Worm (Caenorhabditis elegans) whole organism, L4 larva: ENCODE results near the gene clec-5.

Experiments used
- F26F4.8 ChIP-seq: fragments of 200-800 bp; sonication (Bioruptor generic); conservative IDR thresholded peaks from 2 replicates; pipeline ENCODE4 v1.3.6; 2022; ENCODE audit warnings: missing genetic modification characterization, missing compliant biosample characterization
- F37D6.2 ChIP-seq: sonication (generic microtip); optimal IDR thresholded peaks from 2 replicates; lab custom pipeline; 2016; ENCODE audit warnings: mild to moderate bottlenecking, missing genetic modification characterization, missing compliant biosample characterization
- F44E2.7 ChIP-seq: fragments of 200-800 bp; sonication (Bioruptor generic); IDR thresholded peaks from 2 replicates; pipeline ENCODE4 v2.1.2; 2022; ENCODE audit warnings: missing genetic modification characterization, missing compliant biosample characterization
- T26A8.4 ChIP-seq: fragments of 200-800 bp; sonication (Bioruptor generic); IDR thresholded peaks from 2 replicates; pipeline ENCODE4 v1.3.6; 2022; ENCODE audit warnings: missing genetic modification characterization, missing compliant biosample characterization
- Y48G9A.11 ChIP-seq: fragments of 200-800 bp; sonication (Bioruptor generic); IDR thresholded peaks from 2 replicates; pipeline ENCODE4 v1.3.6; 2022; ENCODE audit warnings: missing genetic modification reagents, missing genetic modification characterization, missing compliant biosample characterization
- Y5F2A.4 ChIP-seq: fragments of 200-800 bp; sonication (Bioruptor generic); optimal IDR thresholded peaks from 2 replicates; lab custom pipeline; 2018; ENCODE audit warnings: mild to moderate bottlenecking, missing genetic modification characterization, missing compliant biosample characterization
- ZK337.2 ChIP-seq: fragments of 200-800 bp; sonication (Bioruptor generic); IDR thresholded peaks from 2 replicates; pipeline ENCODE4 v1.3.6; 2022; ENCODE audit warnings: missing genetic modification reagents, missing genetic modification characterization, missing compliant biosample characterization
- aha-1 ChIP-seq: fragments of 150-350 bp; peaks from one replicate; lab custom pipeline; 2014; ENCODE audit warnings: missing biosample characterization, missing genetic modification characterization
- aly-2 ChIP-seq: sonication (generic microtip); optimal IDR thresholded peaks from 2 replicates; lab custom pipeline; 2018; ENCODE audit warnings: missing biosample characterization, missing genetic modification characterization
- ceh-28 ChIP-seq: fragments of 150-350 bp; optimal IDR thresholded peaks from 2 replicates; lab custom pipeline; 2014; ENCODE audit warnings: missing biosample characterization, missing genetic modification reagents, missing genetic modification characterization
- ces-1 ChIP-seq: fragments of 150-350 bp; sonication (generic microtip); optimal IDR thresholded peaks from 4 replicates; lab custom pipeline; 2014; ENCODE audit warnings: missing biosample characterization, missing genetic modification reagents, missing genetic modification characterization
- daf-19 ChIP-seq: fragments of 200-800 bp; sonication (Bioruptor generic); conservative IDR thresholded peaks from 2 replicates; pipeline ENCODE4 v1.3.6; 2022; ENCODE audit warnings: missing genetic modification characterization, missing compliant biosample characterization
- dmd-8 ChIP-seq: fragments of 200-800 bp; sonication (Bioruptor generic); IDR thresholded peaks from 2 replicates; pipeline ENCODE4 v1.3.6; 2022; ENCODE audit warnings: missing genetic modification characterization, missing compliant biosample characterization
- dmd-9 ChIP-seq: fragments of 200-800 bp; sonication (Bioruptor generic); IDR thresholded peaks from 2 replicates; pipeline ENCODE4 v1.3.6; 2022; ENCODE audit warnings: missing genetic modification reagents, missing genetic modification characterization, missing compliant biosample characterization
- dpl-1 ChIP-seq: fragments of 150-350 bp; optimal IDR thresholded peaks from 2 replicates; lab custom pipeline; 2014; ENCODE audit warnings: missing biosample characterization, missing genetic modification reagents, missing genetic modification characterization
- duxl-1 ChIP-seq: sonication (generic microtip); optimal IDR thresholded peaks from 2 replicates; lab custom pipeline; 2016; ENCODE audit warnings: mild to moderate bottlenecking, missing genetic modification characterization, moderate library complexity, missing compliant biosample characterization; ENCODE audit not compliant: poor library complexity
- fkh-10 ChIP-seq: fragments of 150-350 bp; optimal IDR thresholded peaks from 2 replicates; lab custom pipeline; 2014; ENCODE audit warnings: missing biosample characterization, missing genetic modification reagents, missing genetic modification characterization
- fos-1 ChIP-seq: fragments of 150-350 bp; optimal IDR thresholded peaks from 2 replicates; lab custom pipeline; 2014; ENCODE audit warnings: missing biosample characterization, missing genetic modification characterization
- gei-8 ChIP-seq: fragments of 200-800 bp; sonication (Bioruptor generic); optimal IDR thresholded peaks from 2 replicates; lab custom pipeline; 2018; ENCODE audit warnings: mild to moderate bottlenecking, missing genetic modification characterization, missing compliant biosample characterization
- hif-1 ChIP-seq, 2 experiments: sonication (generic microtip); optimal IDR thresholded peaks; 2 replicates each; lab custom pipeline; 2016 to 2017; ENCODE audit warnings: missing compliant biosample characterization in 2 of 2, missing genetic modification characterization in 2 of 2, missing genetic modification reagents in 2 of 2, missing genotype in 2 of 2, mild to moderate bottlenecking in 1 of 2
- hlh-11 ChIP-seq: fragments of 200-800 bp; sonication (Bioruptor generic); optimal IDR thresholded peaks from 2 replicates; lab custom pipeline; 2018; ENCODE audit warnings: mild to moderate bottlenecking, missing genetic modification characterization, missing compliant biosample characterization
- hmg-1.1 ChIP-seq: fragments of 200-800 bp; sonication (Bioruptor generic); IDR thresholded peaks from 2 replicates; pipeline ENCODE4 v1.3.6; 2022; ENCODE audit warnings: missing genetic modification reagents, missing genetic modification characterization, missing compliant biosample characterization
- lim-7 ChIP-seq: fragments of 200-800 bp; sonication (Bioruptor generic); IDR thresholded peaks from 2 replicates; pipeline ENCODE4 v1.3.6; 2022; ENCODE audit warnings: missing genetic modification characterization, missing compliant biosample characterization
- lin-29 ChIP-seq: fragments of 200-800 bp; sonication (Bioruptor generic); IDR thresholded peaks from 2 replicates; pipeline ENCODE4 v1.3.6; 2022; ENCODE audit warnings: missing genetic modification reagents, missing genetic modification characterization, missing compliant biosample characterization
- lin-38 ChIP-seq: fragments of 200-800 bp; sonication (Bioruptor generic); IDR thresholded peaks from 2 replicates; pipeline ENCODE4 v1.3.6; 2022; ENCODE audit warnings: missing genetic modification reagents, missing genetic modification characterization, missing compliant biosample characterization
- lir-3 ChIP-seq: sonication (generic microtip); optimal IDR thresholded peaks from 2 replicates; lab custom pipeline; 2016; ENCODE audit warnings: mild to moderate bottlenecking, missing genetic modification characterization, missing compliant biosample characterization
- lsy-2 ChIP-seq, 2 experiments: fragments of 150-350 bp in 1 of 2; sonication (generic microtip) in 1 of 2; optimal IDR thresholded peaks; 2 replicates each; lab custom pipeline; 2014 to 2017; ENCODE audit warnings: missing biosample characterization in 2 of 2, missing genetic modification characterization in 2 of 2
- mdl-1 ChIP-seq, 2 experiments: fragments of 150-350 bp in 1 of 2; sonication (generic microtip) in 1 of 2; optimal IDR thresholded peaks; 2 replicates each; lab custom pipeline; 2014 to 2017; ENCODE audit warnings: missing biosample characterization in 2 of 2, missing genetic modification characterization in 2 of 2
- mep-1 ChIP-seq: fragments of 150-350 bp; sonication (generic microtip); optimal IDR thresholded peaks from 3 replicates; lab custom pipeline; 2014; ENCODE audit warnings: missing biosample characterization, missing genetic modification characterization
- mes-2 ChIP-seq: sonication (generic microtip); optimal IDR thresholded peaks from 2 replicates; lab custom pipeline; 2016; ENCODE audit warnings: missing genotype, mild to moderate bottlenecking, missing genetic modification characterization, missing compliant biosample characterization; ENCODE audit not compliant: poor library complexity, severe bottlenecking
- nhr-10 ChIP-seq: fragments of 150-350 bp; optimal IDR thresholded peaks from 2 replicates; lab custom pipeline; 2014; ENCODE audit warnings: missing biosample characterization, missing genetic modification characterization
- nhr-111 ChIP-seq: fragments of 200-800 bp; sonication (Bioruptor generic); optimal IDR thresholded peaks from 2 replicates; lab custom pipeline; 2018; ENCODE audit warnings: mild to moderate bottlenecking, missing genetic modification characterization, missing compliant biosample characterization
- pqm-1 ChIP-seq: sonication (generic microtip); optimal IDR thresholded peaks from 2 replicates; lab custom pipeline; 2017; ENCODE audit warnings: missing biosample characterization, missing genetic modification characterization
- set-16 ChIP-seq: fragments of 200-800 bp; sonication (Bioruptor generic); IDR thresholded peaks from 2 replicates; pipeline ENCODE4 v1.3.6; 2022; ENCODE audit warnings: missing genetic modification reagents, missing genetic modification characterization, missing compliant biosample characterization
- skn-1 ChIP-seq: fragments of 150-350 bp; optimal IDR thresholded peaks from 2 replicates; lab custom pipeline; 2014; ENCODE audit warnings: missing biosample characterization, missing genetic modification characterization
- unc-130 ChIP-seq: sonication (generic microtip); optimal IDR thresholded peaks from 2 replicates; lab custom pipeline; 2016; ENCODE audit warnings: missing genetic modification reagents, missing genetic modification characterization, missing compliant biosample characterization
- unc-62 ChIP-seq, 3 experiments: fragments of 150-350 bp in 1 of 3; sonication (generic microtip); optimal IDR thresholded peaks in 2 of 3; peaks in 1 of 3; 1 replicate in 1 of 3; 2 replicates in 2 of 3; lab custom pipeline; 2014 to 2017; ENCODE audit warnings: missing biosample characterization in 3 of 3, missing genetic modification characterization in 3 of 3, missing genetic modification reagents in 3 of 3, missing genotype in 1 of 3
- zag-1 ChIP-seq: fragments of 150-350 bp; optimal IDR thresholded peaks from 2 replicates; lab custom pipeline; 2014; ENCODE audit warnings: missing biosample characterization, missing genetic modification characterization
- zfp-3 ChIP-seq: fragments of 200-800 bp; sonication (Bioruptor generic); conservative IDR thresholded peaks from 2 replicates; pipeline ENCODE4 v1.3.6; 2022; ENCODE audit warnings: missing genetic modification reagents, missing genetic modification characterization, missing compliant biosample characterization

clec-5 gene

DNA sequence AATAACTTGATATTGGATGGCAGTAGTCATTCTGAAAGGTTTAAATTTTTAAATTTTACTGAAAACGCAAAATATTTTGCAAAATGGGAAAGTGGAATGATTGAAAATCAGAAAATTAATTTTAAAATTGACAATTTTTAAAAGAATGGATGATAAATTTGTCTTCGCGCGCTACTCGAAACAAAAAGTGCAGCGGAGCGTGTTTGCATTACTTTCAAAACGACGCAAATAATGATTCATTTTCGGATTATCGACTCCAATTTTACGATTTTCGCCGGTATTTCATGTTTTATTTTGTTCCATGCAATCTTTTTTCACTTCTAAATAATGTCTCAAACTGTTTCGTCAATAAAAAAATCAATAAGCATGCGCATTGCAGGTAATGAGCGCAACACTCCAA, 5.1 kb downstream of the clec-5 start, which contains the start of the genes tost-1 and arx-6:
Gene tost-1 (minus strand): TSS at position 31 of the 400 bp plus-strand sequence.
Gene arx-6 (plus strand): TSS at position 378 of the 400 bp plus-strand sequence.
- TF ChIP-seq mes-2 (tag; lab: Kevin White, UChicago) = peak; percentile 81
- no peak for TF ChIP-seq pqm-1 (tag; lab: Kevin White, UChicago)
- no peak for TF ChIP-seq ces-1 (GFP tag; lab: Kevin White, UChicago)
- TF ChIP-seq lsy-2 (tag; optimal IDR thresholded peaks at IDR 0.05; lab: Kevin White, UChicago) = peak in 1 of 2 experiments; percentile 69
- no peak for TF ChIP-seq duxl-1
- peak; percentile 84 for TF ChIP-seq dpl-1 (GFP tag; lab: Kevin White, UChicago)
- no peak for TF ChIP-seq nhr-10
- no peak for TF ChIP-seq lin-29 (GFP tag; lab: Robert Waterston, UW)
- TF ChIP-seq lin-38 (GFP tag; lab: Robert Waterston, UW) = peak; percentile 93
- TF ChIP-seq fkh-10 (GFP tag; lab: Kevin White, UChicago) = peak; percentile 19
- TF ChIP-seq ceh-28 (tag; lab: Kevin White, UChicago) = no peak
- TF ChIP-seq daf-19 (GFP tag; lab: Robert Waterston, UW) = no peak
- no peak for TF ChIP-seq dmd-9

DNA sequence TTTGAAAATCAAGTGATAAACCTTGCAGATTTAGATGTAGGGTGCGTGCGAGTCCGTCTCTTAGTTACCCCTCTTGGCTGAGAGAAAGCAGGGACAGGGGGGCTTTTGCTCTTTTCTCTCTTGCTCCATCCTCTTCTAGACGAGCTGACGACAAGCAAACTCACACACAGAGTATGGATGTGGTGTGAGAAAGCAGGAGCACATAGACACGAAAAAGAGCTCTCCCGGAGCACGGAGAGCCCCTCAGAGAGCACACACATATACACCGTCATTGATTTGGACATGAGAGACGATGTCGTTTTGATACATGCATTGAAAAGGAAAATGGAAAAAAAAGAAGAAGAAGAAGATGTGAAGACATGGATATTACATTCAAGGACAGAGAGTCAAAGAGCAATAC, 7.7 kb downstream of the clec-5 start:
- TF ChIP-seq unc-62 (GFP tag; optimal IDR thresholded peaks at IDR 0.05 in 1 of 2; lab: Kevin White, UChicago) (peak in 1 of 2 experiments; percentile 77), unc-62 (tag; optimal IDR thresholded peaks at IDR 0.05; lab: Kevin White, UChicago) (no peak), lim-7 (no peak), skn-1 (tag; lab: Kevin White, UChicago) (no peak), gei-8 (no peak), hmg-1.1 (peak; percentile 53; the same call in 1 of the 2 replicates)

DNA sequence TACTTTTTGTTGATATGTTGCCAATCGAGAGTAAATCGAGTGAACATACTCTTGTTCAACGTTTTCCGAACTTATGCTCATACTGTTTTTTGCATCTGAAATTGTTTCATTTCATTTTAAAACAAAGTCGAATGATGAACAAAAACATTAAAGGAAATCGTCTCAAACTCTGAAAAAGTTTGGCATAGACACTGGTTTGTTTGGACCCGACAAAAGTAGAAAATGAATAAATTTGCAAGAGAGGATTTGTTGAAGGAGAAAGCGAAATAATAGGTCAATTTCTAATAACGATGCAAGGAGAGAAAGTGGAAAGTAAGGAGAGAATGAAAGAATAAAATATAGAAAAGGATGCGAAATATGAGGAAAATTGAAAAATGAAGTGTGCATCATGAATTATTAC, 8.7 kb downstream of the clec-5 start, which contains the start of gene C35D10.12:
Gene C35D10.12 (minus strand): TSS at position 101 of the 400 bp plus-strand sequence.
- no peak for TF ChIP-seq set-16 (GFP tag; lab: Robert Waterston, UW)
- no peak for TF ChIP-seq fkh-10 (GFP tag; lab: Kevin White, UChicago)
- TF ChIP-seq, all 104 proteins: peak for 0

DNA sequence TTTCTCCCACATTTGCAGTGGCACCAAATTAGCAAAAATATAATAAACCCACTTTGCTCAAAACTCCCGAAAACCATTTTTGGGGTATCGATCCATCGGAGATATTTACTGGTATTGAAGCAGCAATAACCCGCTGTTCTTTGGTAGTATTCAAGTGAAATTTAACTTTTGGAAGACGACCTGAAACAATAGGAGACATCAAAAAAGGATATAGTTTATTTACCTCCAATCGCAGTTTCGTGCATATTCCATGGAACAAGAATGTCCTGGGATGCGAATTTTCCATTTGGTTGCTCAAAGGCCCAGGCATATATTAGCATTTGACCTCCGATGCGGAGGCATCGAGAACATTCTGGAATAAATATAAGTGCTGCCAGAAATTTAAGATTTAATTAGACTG, 10.0 kb downstream of the clec-5 start:
- TF ChIP-seq aha-1 (tag; lab: Kevin White, UChicago) (peak; percentile 96), ZK337.2 (GFP tag; lab: Robert Waterston, UW) (no peak), fos-1 (no peak)

DNA sequence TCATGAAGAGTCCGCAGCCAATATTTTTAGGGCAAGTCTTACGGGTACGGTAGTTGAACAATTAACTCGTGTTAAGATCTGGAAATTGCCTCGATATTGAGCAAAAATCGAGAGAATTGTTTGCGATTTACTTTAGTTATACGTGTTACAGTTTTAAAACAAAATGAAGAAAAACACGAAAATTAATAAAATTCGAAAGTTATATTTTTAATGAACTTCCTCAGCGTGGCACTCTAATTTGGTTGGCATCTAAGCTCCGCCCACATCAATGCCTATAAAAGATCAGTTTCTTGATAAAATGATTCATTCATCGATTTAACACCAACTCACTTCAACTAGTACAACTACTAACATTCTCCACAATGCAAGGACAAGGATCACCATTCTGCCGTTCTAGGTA, 12.9 kb downstream of the clec-5 start, which contains the start of gene gipc-1:
Gene gipc-1 (plus strand): TSS at position 301 of the 400 bp plus-strand sequence.
- TF ChIP-seq Y48G9A.11 (no peak), aly-2 (no peak), F37D6.2 (tag; lab: Kevin White, UChicago) (no peak), zfp-3 (GFP tag; lab: Robert Waterston, UW) (no peak), T26A8.4 (GFP tag; lab: Robert Waterston, UW) (no peak), mep-1 (tag; lab: Kevin White, UChicago) (no peak), skn-1 (tag; lab: Kevin White, UChicago) (no peak), lir-3 (tag; lab: Kevin White, UChicago) (no peak), dmd-8 (GFP tag; lab: Robert Waterston, UW) (no peak)

DNA sequence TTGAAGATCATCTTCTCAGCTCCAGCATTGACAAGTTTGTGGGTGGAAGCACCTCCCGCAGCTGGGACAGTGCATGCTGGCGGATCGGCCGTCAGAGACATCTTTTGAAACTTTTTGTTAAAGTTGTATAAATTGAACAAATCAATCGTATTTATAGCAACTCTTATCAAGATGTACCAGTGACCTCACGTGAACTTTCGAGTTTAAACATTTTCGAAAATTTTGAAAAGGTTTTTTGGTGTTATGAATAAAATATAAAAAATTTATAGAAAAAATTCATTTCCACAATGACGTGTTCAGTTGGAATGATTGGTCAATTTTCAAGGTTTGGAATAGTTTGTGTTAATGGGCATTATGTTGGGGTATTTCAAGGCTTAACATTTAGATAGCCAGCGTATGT, 14.8 kb downstream of the clec-5 start, which contains the start of the genes msd-4 and C35D10.3:
Gene msd-4 (minus strand): TSS at position 101 of the 400 bp plus-strand sequence.
Gene C35D10.3 (plus strand): TSS at position 279 of the 400 bp plus-strand sequence.
- no peak for TF ChIP-seq ceh-28 (tag; lab: Kevin White, UChicago)
- no peak for TF ChIP-seq aly-2
- TF ChIP-seq lin-38 (GFP tag; lab: Robert Waterston, UW) = no peak
- TF ChIP-seq hlh-11 (tag; lab: Kevin White, UChicago) = no peak
- TF ChIP-seq unc-130 (GFP tag; lab: Kevin White, UChicago) = no peak
- TF ChIP-seq mdl-1 (tag; optimal IDR thresholded peaks at IDR 0.05; lab: Kevin White, UChicago) = no peak
- TF ChIP-seq fos-1 = no peak
- TF ChIP-seq nhr-111 (GFP tag; lab: Kevin White, UChicago) = no peak
- no peak for TF ChIP-seq Y48G9A.11
- no peak for TF ChIP-seq hif-1 (tag; optimal IDR thresholded peaks at IDR 0.05; lab: Kevin White, UChicago)
- no peak for TF ChIP-seq mes-2 (tag; lab: Kevin White, UChicago)
- no peak for TF ChIP-seq lin-29 (GFP tag; lab: Robert Waterston, UW)
- TF ChIP-seq F44E2.7 (GFP tag; lab: Robert Waterston, UW) = no peak
- TF ChIP-seq F26F4.8 = no peak
- TF ChIP-seq zag-1 = no peak
- no peak for TF ChIP-seq ZK337.2 (GFP tag; lab: Robert Waterston, UW)
- no peak for TF ChIP-seq Y5F2A.4 (GFP tag; lab: Kevin White, UChicago)
